Worm (Caenorhabditis elegans) whole organism, midembryonic: ENCODE data around the gene mutd-1.

Experiments used
- T22C8.4 ChIP-seq: fragments of 200-800 bp; sonication (Bioruptor generic); IDR thresholded peaks from 2 replicates; pipeline ENCODE4 v1.3.6; 2022; ENCODE audit warnings: missing genetic modification characterization, missing compliant biosample characterization
- cog-1 ChIP-seq: sonication (generic microtip); optimal IDR thresholded peaks from 2 replicates; lab custom pipeline; 2016; ENCODE audit warnings: missing genetic modification characterization, missing compliant biosample characterization
- flt-1 ChIP-seq: fragments of 200-800 bp; sonication (Bioruptor generic); IDR thresholded peaks from 2 replicates; pipeline ENCODE4 v1.3.6; 2022; ENCODE audit warnings: missing genetic modification characterization, missing compliant biosample characterization
- med-1 ChIP-seq: sonication (generic microtip); optimal IDR thresholded peaks from 2 replicates; lab custom pipeline; 2017; ENCODE audit warnings: missing genetic modification characterization, mild to moderate bottlenecking, missing compliant biosample characterization, antibody characterized with exemption, missing genetic modification reagents; ENCODE audit not compliant: insufficient read depth
- ref-1 ChIP-seq: fragments of 200-800 bp; sonication (Bioruptor generic); conservative IDR thresholded peaks from 2 replicates; pipeline ENCODE4 v1.3.6; 2022; ENCODE audit warnings: missing genetic modification reagents, missing genetic modification characterization, missing compliant biosample characterization
- tab-1 ChIP-seq: fragments of 200-800 bp; sonication (Bioruptor generic); IDR thresholded peaks from 2 replicates; pipeline ENCODE4 v1.3.6; 2022; ENCODE audit warnings: missing genetic modification characterization, missing compliant biosample characterization
- ztf-23 ChIP-seq: fragments of 200-800 bp; sonication (Bioruptor generic); IDR thresholded peaks from 2 replicates; pipeline ENCODE4 v1.3.6; 2022; ENCODE audit warnings: missing genetic modification reagents, missing genetic modification characterization, missing compliant biosample characterization

DNA sequence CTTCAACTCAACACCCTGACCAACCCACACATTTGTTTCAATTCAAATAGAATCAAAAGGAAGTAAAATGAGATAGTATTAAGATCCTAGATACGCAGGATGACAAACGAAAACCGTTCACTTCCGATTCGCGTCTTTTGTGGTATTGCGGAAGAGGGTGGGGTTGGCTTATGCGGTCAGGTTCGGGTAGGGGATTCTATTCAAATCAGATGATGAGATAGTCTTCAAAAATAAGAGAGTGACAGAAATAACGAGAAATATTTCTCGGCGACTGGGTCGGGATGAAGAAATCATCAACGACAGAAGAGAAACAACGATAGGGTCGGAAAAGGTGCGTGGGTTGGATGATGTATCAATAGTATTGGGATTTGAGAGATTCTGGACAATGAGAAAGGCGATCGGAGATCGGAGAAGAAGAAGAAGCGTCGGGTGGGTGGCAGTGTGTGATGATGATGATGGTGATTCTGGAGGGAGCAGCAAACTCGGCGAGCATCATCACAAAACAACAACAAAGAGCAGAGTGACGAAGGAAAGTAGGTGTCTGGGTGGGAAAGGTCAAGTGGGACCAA is 38.4 kb downstream of the mutd-1 start:
- TF ChIP-seq cog-1 (no peak), ztf-23 (no peak), flt-1 (no peak), tab-1 (no peak), ref-1 (GFP tag; lab: Robert Waterston, UW) (no peak), med-1 (GFP tag; lab: Kevin White, UChicago) (no peak), T22C8.4 (GFP tag; lab: Robert Waterston, UW) (no peak)
